Worm (Caenorhabditis elegans): Measurements from ENCODE around the gene T06E6.15.

Gene T06E6.15

ce11 chrV:15349044-15349443 lies 50.5 kb downstream of the T06E6.15 start, which contains the start of gene clec-230:
Gene clec-230 (minus strand): TSS chrV:15349144.
- no peak for TF ChIP-seq hlh-1 (tag; optimal IDR thresholded peaks at IDR 0.05)
- no peak for TF ChIP-seq unc-62 (GFP tag; optimal IDR thresholded peaks at IDR 0.05)
- no peak for TF ChIP-seq nhr-237 (tag; optimal IDR thresholded peaks at IDR 0.05)
- TF ChIP-seq bed-3 (GFP tag; optimal IDR thresholded peaks at IDR 0.05) = no peak
- TF ChIP-seq snpc-4 (tag; optimal IDR thresholded peaks at IDR 0.05) = no peak
- no peak for TF ChIP-seq mls-2 (tag; optimal IDR thresholded peaks at IDR 0.05)
- no peak for TF ChIP-seq cnd-1 (tag; optimal IDR thresholded peaks at IDR 0.05)
- TF ChIP-seq unc-120 (tag; optimal IDR thresholded peaks at IDR 0.05; ENCODE audit: poor library complexity, severe bottlenecking) = no peak
- no peak for TF ChIP-seq blmp-1 (tag; optimal IDR thresholded peaks at IDR 0.05)
- TF ChIP-seq sptf-1 (tag; optimal IDR thresholded peaks at IDR 0.05) = no peak
- no peak for TF ChIP-seq ham-2 (GFP tag; optimal IDR thresholded peaks at IDR 0.05)
- no peak for TF ChIP-seq elt-1 (tag; optimal IDR thresholded peaks at IDR 0.05; ENCODE audit: borderline replicate concordance, insufficient read depth)
